Fruit fly (Drosophila melanogaster) whole organism, prepupa: ENCODE data around the gene Gr64c.

Source experiments
- CG10669 ChIP-seq: fragments of 200-800 bp; sonication (Bioruptor generic); optimal IDR thresholded peaks from 3 replicates; lab custom pipeline; 2018; ENCODE audit warnings: missing biosample characterization, mild to moderate bottlenecking, missing genetic modification characterization, moderate library complexity
- CG34406 ChIP-seq: fragments of 200-800 bp; sonication (Bioruptor generic); optimal IDR thresholded peaks from 3 replicates; lab custom pipeline; 2016; ENCODE audit warnings: missing biosample characterization, missing genetic modification characterization
- CG4318 ChIP-seq: fragments of 200-800 bp; sonication (Bioruptor generic); optimal IDR thresholded peaks from 3 replicates; lab custom pipeline; 2017; ENCODE audit warnings: missing biosample characterization, mild to moderate bottlenecking, missing genetic modification characterization
- CG6854 ChIP-seq: fragments of 200-800 bp; sonication (Bioruptor generic); optimal IDR thresholded peaks from 2 replicates; lab custom pipeline; 2017; ENCODE audit warnings: missing biosample characterization, mild to moderate bottlenecking, missing genetic modification characterization
- Hr4 ChIP-seq: fragments of 200-800 bp; sonication (Bioruptor generic); optimal IDR thresholded peaks from 3 replicates; lab custom pipeline; 2016; ENCODE audit warnings: missing biosample characterization, missing genetic modification characterization
- Sox102F ChIP-seq: fragments of 200-800 bp; sonication (Bioruptor generic); optimal IDR thresholded peaks from 2 replicates; lab custom pipeline; 2016; ENCODE audit warnings: missing biosample characterization, mild to moderate bottlenecking, missing genetic modification characterization
- fd85E ChIP-seq: fragments of 200-800 bp; sonication (Bioruptor generic); optimal IDR thresholded peaks from 3 replicates; lab custom pipeline; 2016; ENCODE audit warnings: missing biosample characterization, missing genetic modification characterization
- fkh ChIP-seq: fragments of 200-800 bp; sonication (Bioruptor generic); optimal IDR thresholded peaks from 3 replicates; lab custom pipeline; 2017; ENCODE audit warnings: missing biosample characterization, mild to moderate bottlenecking, missing genetic modification characterization, moderate library complexity
- topi ChIP-seq: fragments of 200-800 bp; sonication (Bioruptor generic); optimal IDR thresholded peaks from 3 replicates; lab custom pipeline; 2016; ENCODE audit warnings: missing biosample characterization, missing genetic modification characterization

DNA sequence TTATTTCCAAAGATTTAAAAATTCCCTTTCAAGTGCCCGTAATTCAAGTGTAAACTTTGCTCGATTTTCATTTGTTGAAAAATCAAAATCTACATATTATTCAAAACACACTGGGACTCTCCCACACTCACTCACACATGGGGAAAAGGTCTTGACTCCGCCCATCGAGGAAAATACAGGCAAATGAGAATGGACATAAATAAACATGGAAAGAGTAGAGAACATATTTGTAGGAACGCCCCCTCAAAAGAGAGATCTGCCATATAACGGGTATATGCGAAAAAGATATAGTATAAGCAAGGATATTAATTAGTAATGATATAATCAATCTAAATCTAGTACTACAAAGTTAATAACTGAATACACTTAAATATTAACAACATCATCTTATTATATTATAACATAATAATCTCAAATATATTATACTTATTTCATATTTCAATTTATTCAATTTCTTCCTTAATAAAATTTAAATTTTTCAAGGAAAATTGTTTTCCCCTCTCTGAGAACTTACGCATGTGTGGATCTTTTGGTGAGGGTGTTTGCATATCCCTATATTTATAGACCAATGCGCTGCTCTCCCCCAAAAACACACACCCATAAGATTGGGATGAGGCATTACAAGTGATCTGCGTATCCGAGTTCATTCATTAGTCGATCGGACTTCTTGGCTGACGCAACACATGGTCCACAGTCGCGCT lies 10.0 kb upstream of the Gr64c start, which contains the start of gene FoxL1:
- TF ChIP-seq Sox102F (GFP tag; lab: Kevin White, UChicago): no peak
- no peak for TF ChIP-seq Hr4 (GFP tag; lab: Kevin White, UChicago)
- TF ChIP-seq CG10669 (GFP tag; lab: Kevin White, UChicago): no peak
- no peak for TF ChIP-seq fd85E (GFP tag; lab: Kevin White, UChicago)
- TF ChIP-seq CG34406 (GFP tag; lab: Kevin White, UChicago): no peak
- no peak for TF ChIP-seq CG4318 (GFP tag; lab: Kevin White, UChicago)
- TF ChIP-seq topi (GFP tag; lab: Kevin White, UChicago): no peak
- TF ChIP-seq fkh (GFP tag; lab: Kevin White, UChicago): no peak
- TF ChIP-seq CG6854 (GFP tag; lab: Kevin White, UChicago): no peak
